Worm (Caenorhabditis elegans): ENCODE results near the gene C35B1.2.

ce11 chrIV:4112387-4112786, 26.4 kb downstream of the C35B1.2 start, which contains the start of gene F49F1.14:
- TF ChIP-seq W03F9.2 (tag; optimal IDR thresholded peaks at IDR 0.05) = no peak
- TF ChIP-seq dao-5 (tag; optimal IDR thresholded peaks at IDR 0.05) = no peak

All from whole organism, L4/young adult.